Fruit fly (Drosophila melanogaster): ENCODE data around the gene CG1544.
A peak's percentile ranks its signal among the peaks of the same experiment; 100 is the strongest.

The CG1544 gene

DNA sequence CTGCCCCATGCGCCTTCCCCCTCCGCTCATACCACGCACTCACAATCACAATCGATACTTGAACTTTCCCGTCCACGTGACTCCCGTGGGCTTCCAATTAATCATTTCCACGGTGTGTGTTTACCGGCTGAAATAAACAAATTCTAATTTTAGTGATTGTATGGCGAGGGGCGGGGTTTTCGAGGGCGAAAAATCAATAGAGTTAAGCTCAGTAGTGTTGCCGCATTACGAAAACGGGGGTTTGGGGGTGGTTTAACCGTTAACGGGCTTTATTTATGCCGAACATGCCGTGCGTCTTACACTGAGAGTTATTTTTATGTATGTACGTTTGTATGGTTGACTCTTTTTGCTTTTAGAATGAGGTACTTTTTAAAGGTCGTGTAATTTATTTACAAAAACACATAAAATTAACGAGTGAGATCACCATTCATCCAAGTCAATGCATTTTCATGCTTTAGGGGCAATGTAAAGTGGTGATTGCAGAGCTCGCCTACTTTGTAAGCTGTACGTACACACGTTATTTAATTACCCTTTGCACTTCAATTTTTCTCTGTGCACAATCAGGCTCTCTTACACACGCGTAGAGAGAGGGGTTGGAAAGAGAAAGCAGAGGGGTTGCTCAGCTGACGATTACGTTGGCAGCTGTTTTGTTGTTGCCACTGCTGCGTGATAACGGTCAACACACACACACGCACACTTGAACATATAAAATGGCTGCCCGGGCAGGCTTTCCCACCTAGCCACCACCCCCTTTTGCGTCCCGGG, 25.6 kb downstream of the CG1544 start (continued):
- peak; percentile 83 for TF ChIP-seq her (GFP tag; optimal IDR thresholded peaks at IDR 0.05)
- peak; percentile 84 for TF ChIP-seq CG16815 (GFP tag; optimal IDR thresholded peaks at IDR 0.05)
- TF ChIP-seq CG8388 (GFP tag; optimal IDR thresholded peaks at IDR 0.05): peak; percentile 82
- no peak for TF ChIP-seq otp (GFP tag; IDR thresholded peaks at IDR 0.05)
- TF ChIP-seq rib (GFP tag; IDR thresholded peaks at IDR 0.05): no peak
- peak; percentile 59 for TF ChIP-seq CG8281 (tag; optimal IDR thresholded peaks at IDR 0.05)
- TF ChIP-seq onecut (GFP tag; IDR thresholded peaks at IDR 0.05): peak; percentile 97
- TF ChIP-seq CG32767 (GFP tag; IDR thresholded peaks at IDR 0.05): no peak
- TF ChIP-seq oc (tag; optimal IDR thresholded peaks at IDR 0.05): peak; percentile 78
- peak; percentile 85 for TF ChIP-seq HmgZ (tag; optimal IDR thresholded peaks at IDR 0.05)
- TF ChIP-seq Scr (GFP tag; IDR thresholded peaks at IDR 0.05; ENCODE audit: partially characterized antibody): no peak
- TF ChIP-seq Deaf1 (tag; optimal IDR thresholded peaks at IDR 0.05): peak; percentile 47
- no peak for TF ChIP-seq CG7372 (GFP tag; IDR thresholded peaks at IDR 0.05)
- no peak for TF ChIP-seq Poxn (GFP tag; IDR thresholded peaks at IDR 0.05)
- no peak for TF ChIP-seq sim (GFP tag; IDR thresholded peaks at IDR 0.05)
- TF ChIP-seq fd96Cb (tag; optimal IDR thresholded peaks at IDR 0.05): peak; percentile 81
- TF ChIP-seq CG31224 (GFP tag; IDR thresholded peaks at IDR 0.05): no peak
- TF ChIP-seq CG11695 (GFP tag; IDR thresholded peaks at IDR 0.05): no peak
- TF ChIP-seq p53 (GFP tag; optimal IDR thresholded peaks at IDR 0.05): peak; percentile 37
- peak; percentile 75 for TF ChIP-seq CG10267 (tag; optimal IDR thresholded peaks at IDR 0.05)
- TF ChIP-seq ab (GFP tag; optimal IDR thresholded peaks at IDR 0.05): peak; percentile 42
- TF ChIP-seq crp (GFP tag; optimal IDR thresholded peaks at IDR 0.05): peak in 1 of 2 experiments; percentile 68
- peak; percentile 83 for TF ChIP-seq pum (GFP tag; optimal IDR thresholded peaks at IDR 0.05)
- peak; percentile 28 for TF ChIP-seq CG2116 (GFP tag; optimal IDR thresholded peaks at IDR 0.05)
- no peak for TF ChIP-seq CG10959 (GFP tag; IDR thresholded peaks at IDR 0.05)
- TF ChIP-seq Mrtf (GFP tag; IDR thresholded peaks at IDR 0.05): no peak
- no peak for TF ChIP-seq CG14965 (GFP tag; optimal IDR thresholded peaks at IDR 0.05; ENCODE audit: borderline replicate concordance)
- TF ChIP-seq Ravus (GFP tag; IDR thresholded peaks at IDR 0.05): no peak
- TF ChIP-seq dan (GFP tag; IDR thresholded peaks at IDR 0.05): no peak
- TF ChIP-seq CG5180 (GFP tag; optimal IDR thresholded peaks at IDR 0.05): peak; percentile 66
- peak; percentile 82 for TF ChIP-seq Mes4 (GFP tag; optimal IDR thresholded peaks at IDR 0.05)
- peak; percentile 89 for TF ChIP-seq CG12219 (GFP tag; optimal IDR thresholded peaks at IDR 0.05)
- no peak for TF ChIP-seq Awh (GFP tag; IDR thresholded peaks at IDR 0.05)
- TF ChIP-seq Antp (GFP tag; optimal IDR thresholded peaks at IDR 0.05): peak; percentile 89
- peak; percentile 28 for TF ChIP-seq YL-1 (GFP tag; optimal IDR thresholded peaks at IDR 0.05)
- TF ChIP-seq NFAT (GFP tag; IDR thresholded peaks at IDR 0.05): no peak
- peak; percentile 40 for TF ChIP-seq CG15479 (GFP tag; optimal IDR thresholded peaks at IDR 0.05)
- TF ChIP-seq org-1 (GFP tag; optimal IDR thresholded peaks at IDR 0.05): peak; percentile 90
- peak; percentile 72 for TF ChIP-seq twi (tag; optimal IDR thresholded peaks at IDR 0.05)
- peak; percentile 84 for TF ChIP-seq CG18262 (tag; optimal IDR thresholded peaks at IDR 0.05)
- TF ChIP-seq cad (GFP tag; optimal IDR thresholded peaks at IDR 0.05): no peak
- peak; percentile 86 for TF ChIP-seq nmo (GFP tag; optimal IDR thresholded peaks at IDR 0.05)
- no peak for TF ChIP-seq sob (GFP tag; IDR thresholded peaks at IDR 0.05)
- peak; percentile 65 for TF ChIP-seq HHEX (GFP tag; optimal IDR thresholded peaks at IDR 0.05)
- no peak for TF ChIP-seq CG1832 (GFP tag; optimal IDR thresholded peaks at IDR 0.05)
- TF ChIP-seq yki (optimal IDR thresholded peaks at IDR 0.05): no peak
- no peak for TF ChIP-seq Rfx (GFP tag; IDR thresholded peaks at IDR 0.05)
- no peak for TF ChIP-seq tna (GFP tag; IDR thresholded peaks at IDR 0.05; ENCODE audit: partially characterized antibody)
- no peak for TF ChIP-seq H2.0 (GFP tag; IDR thresholded peaks at IDR 0.05)
- TF ChIP-seq klu (GFP tag; IDR thresholded peaks at IDR 0.05): no peak
